Fruit fly (Drosophila melanogaster) whole organism, embryonic: Measurements from ENCODE around the gene Cyp28c1.

Experiments
- CG10147 ChIP-seq: fragments of 200-800 bp; sonication (Bioruptor generic); optimal IDR thresholded peaks from 2 replicates; lab custom pipeline; 2019; ENCODE audit warnings: missing biosample characterization, mild to moderate bottlenecking, missing genetic modification characterization, moderate library complexity
- CG10209 ChIP-seq: fragments of 200-800 bp; sonication (Bioruptor generic); optimal IDR thresholded peaks from 3 replicates; lab custom pipeline; 2017; ENCODE audit warnings: missing biosample characterization, mild to moderate bottlenecking, missing genetic modification characterization, missing genetic modification reagents
- CG10654 ChIP-seq: fragments of 200-800 bp; sonication (Bioruptor generic); optimal IDR thresholded peaks from 2 replicates; lab custom pipeline; 2016; ENCODE audit warnings: missing biosample characterization, missing genetic modification characterization
- CG11085 ChIP-seq: fragments of 200-800 bp; sonication (Bioruptor generic); IDR thresholded peaks from 2 replicates; pipeline ENCODE4 v1.3.6; 2022; ENCODE audit warnings: missing biosample characterization, missing genetic modification characterization
- CG11398 ChIP-seq: fragments of 200-800 bp; sonication (Bioruptor generic); optimal IDR thresholded peaks from 2 replicates; lab custom pipeline; 2016; ENCODE audit warnings: missing biosample characterization, missing genetic modification characterization
- CG12391 ChIP-seq: fragments of 200-800 bp; sonication (Bioruptor generic); optimal IDR thresholded peaks from 3 replicates; lab custom pipeline; 2018; ENCODE audit warnings: missing biosample characterization, mild to moderate bottlenecking, missing genetic modification characterization, moderate library complexity
- CG13287 ChIP-seq: fragments of 200-800 bp; sonication (Bioruptor generic); IDR thresholded peaks from 2 replicates; pipeline ENCODE4 v1.3.6; 2022; ENCODE audit warnings: missing biosample characterization, missing genetic modification characterization; ENCODE audit not compliant: partially characterized antibody
- CG14014 ChIP-seq: fragments of 200-800 bp; sonication (Bioruptor generic); IDR thresholded peaks from 2 replicates; pipeline ENCODE4 v1.3.6; 2022; ENCODE audit warnings: missing biosample characterization, missing genetic modification characterization
- CG14667 ChIP-seq: fragments of 200-800 bp; sonication (Bioruptor generic); IDR thresholded peaks from 2 replicates; pipeline ENCODE4 v1.3.6; 2022; ENCODE audit warnings: missing biosample characterization, missing genetic modification characterization
- CG1529 ChIP-seq: fragments of 200-800 bp; sonication (Bioruptor generic); optimal IDR thresholded peaks from 3 replicates; lab custom pipeline; 2018; ENCODE audit warnings: missing biosample characterization, missing genetic modification characterization
- CG1647 ChIP-seq: fragments of 200-800 bp; sonication (Bioruptor generic); optimal IDR thresholded peaks from 3 replicates; lab custom pipeline; 2016; ENCODE audit warnings: missing biosample characterization, missing genetic modification characterization
- CG16813 ChIP-seq: fragments of 200-800 bp; sonication (Bioruptor generic); IDR thresholded peaks from 3 replicates; pipeline ENCODE4 v1.3.6; 2022; ENCODE audit warnings: missing biosample characterization, missing genetic modification characterization; ENCODE audit not compliant: partially characterized antibody
- CG2129 ChIP-seq: fragments of 200-800 bp; sonication (Bioruptor generic); IDR thresholded peaks from 2 replicates; pipeline ENCODE4 v1.3.6; 2022; ENCODE audit warnings: missing biosample characterization, missing genetic modification characterization; ENCODE audit not compliant: partially characterized antibody
- CG3838 ChIP-seq: fragments of 200-800 bp; sonication (Bioruptor generic); optimal IDR thresholded peaks from 3 replicates; lab custom pipeline; 2016; ENCODE audit warnings: missing biosample characterization, missing genetic modification characterization
- CG4360 ChIP-seq: fragments of 200-800 bp; sonication (Bioruptor generic); IDR thresholded peaks from 2 replicates; pipeline ENCODE4 v1.3.6; 2022; ENCODE audit warnings: missing biosample characterization, missing genetic modification characterization
- CG7556 ChIP-seq: fragments of 200-800 bp; sonication (Bioruptor generic); optimal IDR thresholded peaks from 2 replicates; lab custom pipeline; 2017; ENCODE audit warnings: missing biosample characterization, mild to moderate bottlenecking, missing genetic modification characterization
- CG7963 ChIP-seq: fragments of 200-800 bp; sonication (Bioruptor generic); IDR thresholded peaks from 3 replicates; pipeline ENCODE4 v1.3.6; 2022; ENCODE audit warnings: missing biosample characterization, missing genetic modification characterization; ENCODE audit not compliant: partially characterized antibody
- CG7987 ChIP-seq: fragments of 200-800 bp; sonication (Bioruptor generic); optimal IDR thresholded peaks from 2 replicates; lab custom pipeline; 2018; ENCODE audit warnings: missing biosample characterization, mild to moderate bottlenecking, missing genetic modification characterization, moderate library complexity
- CG8478 ChIP-seq: fragments of >200 bp; optimal IDR thresholded peaks from 2 replicates; lab custom pipeline; 2018
- Camta ChIP-seq: fragments of 200-800 bp; sonication (Bioruptor generic); optimal IDR thresholded peaks from 2 replicates; lab custom pipeline; 2016; ENCODE audit warnings: missing biosample characterization, missing genetic modification characterization
- CoRest ChIP-seq: fragments of 200-800 bp; sonication (Bioruptor generic); optimal IDR thresholded peaks from 3 replicates; lab custom pipeline; 2018; ENCODE audit warnings: missing biosample characterization, mild to moderate bottlenecking, missing genetic modification characterization, moderate library complexity
- Dad ChIP-seq: fragments of 200-800 bp; sonication (Bioruptor generic); optimal IDR thresholded peaks from 3 replicates; lab custom pipeline; 2016; ENCODE audit warnings: missing biosample characterization, missing genetic modification characterization
- Dip3 ChIP-seq: fragments of 200-800 bp; sonication (Bioruptor generic); optimal IDR thresholded peaks from 3 replicates; lab custom pipeline; 2016; ENCODE audit warnings: missing biosample characterization, missing genetic modification characterization
- Dll ChIP-seq: fragments of 200-800 bp; sonication (Bioruptor generic); IDR thresholded peaks from 4 replicates; pipeline ENCODE4 v1.3.6; 2022; ENCODE audit warnings: missing biosample characterization, missing genetic modification characterization; ENCODE audit not compliant: partially characterized antibody
- Hey ChIP-seq: fragments of 200-800 bp; sonication (Bioruptor generic); optimal IDR thresholded peaks from 3 replicates; lab custom pipeline; 2018; ENCODE audit warnings: missing biosample characterization, mild to moderate bottlenecking, missing genetic modification characterization
- Hmr ChIP-seq: fragments of 200-800 bp; sonication (Bioruptor generic); optimal IDR thresholded peaks from 3 replicates; lab custom pipeline; 2017; ENCODE audit warnings: mild to moderate bottlenecking, missing biosample characterization, missing genetic modification reagents, missing genetic modification characterization
- Meics ChIP-seq: fragments of 200-800 bp; sonication (Bioruptor generic); optimal IDR thresholded peaks from 2 replicates; lab custom pipeline; 2017; ENCODE audit warnings: missing biosample characterization, mild to moderate bottlenecking, missing genetic modification characterization
- Nf-YA ChIP-seq: fragments of 200-800 bp; sonication (Bioruptor generic); IDR thresholded peaks from 2 replicates; pipeline ENCODE4 v1.3.6; 2022; ENCODE audit warnings: missing biosample characterization, missing genetic modification characterization
- Pdp1 ChIP-seq, 2 experiments: fragments of 200-800 bp; sonication (Bioruptor generic); optimal IDR thresholded peaks; 3 replicates each; lab custom pipeline; 2016; ENCODE audit warnings: missing biosample characterization in 2 of 2, missing genetic modification characterization in 2 of 2, mild to moderate bottlenecking in 1 of 2, moderate library complexity in 1 of 2
- Tbp ChIP-seq: fragments of >200 bp; optimal IDR thresholded peaks from 2 replicates; lab custom pipeline; 2018; ENCODE audit warnings: missing biosample characterization, missing genetic modification characterization
- bbx ChIP-seq: fragments of 200-800 bp; sonication (Bioruptor generic); IDR thresholded peaks from 2 replicates; pipeline ENCODE4 v1.3.6; 2022; ENCODE audit warnings: missing biosample characterization, missing genetic modification characterization; ENCODE audit not compliant: partially characterized antibody
- bcd ChIP-seq: fragments of 200-800 bp; sonication (Bioruptor generic); optimal IDR thresholded peaks from 2 replicates; lab custom pipeline; 2017; ENCODE audit warnings: missing biosample characterization, mild to moderate bottlenecking, missing genetic modification characterization
- caup ChIP-seq: fragments of 200-800 bp; sonication (Bioruptor generic); optimal IDR thresholded peaks from 3 replicates; lab custom pipeline; 2017; ENCODE audit warnings: missing biosample characterization, mild to moderate bottlenecking, missing genetic modification characterization, moderate library complexity; ENCODE audit not compliant: severe bottlenecking
- dm ChIP-seq: fragments of 200-800 bp; sonication (Bioruptor generic); optimal IDR thresholded peaks from 3 replicates; lab custom pipeline; 2016; ENCODE audit warnings: missing biosample characterization, missing genetic modification characterization
- ftz-f1 ChIP-seq: fragments of 200-800 bp; sonication (Bioruptor generic); optimal IDR thresholded peaks from 2 replicates; lab custom pipeline; 2016; ENCODE audit warnings: missing biosample characterization, missing genetic modification characterization
- grau ChIP-seq: fragments of 200-800 bp; optimal IDR thresholded peaks from 3 replicates; lab custom pipeline; 2019; ENCODE audit warnings: missing biosample characterization, mild to moderate bottlenecking, missing genetic modification characterization, moderate library complexity
- ind ChIP-seq: fragments of 200-800 bp; sonication (Bioruptor generic); optimal IDR thresholded peaks from 3 replicates; lab custom pipeline; 2016; ENCODE audit warnings: missing biosample characterization, missing genetic modification characterization
- jumu ChIP-seq: fragments of 200-800 bp; sonication (Bioruptor generic); optimal IDR thresholded peaks from 3 replicates; lab custom pipeline; 2016; ENCODE audit warnings: missing biosample characterization, missing genetic modification characterization
- knrl ChIP-seq: fragments of 200-800 bp; sonication (Bioruptor generic); IDR thresholded peaks from 3 replicates; pipeline ENCODE4 v1.3.6; 2022; ENCODE audit warnings: missing biosample characterization, missing genetic modification characterization; ENCODE audit not compliant: partially characterized antibody
- peb ChIP-seq: fragments of 200-800 bp; sonication (Bioruptor generic); IDR thresholded peaks from 2 replicates; pipeline ENCODE4 v1.3.6; 2022; ENCODE audit warnings: missing biosample characterization, missing genetic modification characterization
- phol ChIP-seq: fragments of 200-800 bp; sonication (Bioruptor generic); optimal IDR thresholded peaks from 3 replicates; lab custom pipeline; 2018; ENCODE audit warnings: missing biosample characterization, mild to moderate bottlenecking, missing genetic modification characterization, moderate library complexity
- pum ChIP-seq: fragments of 200-800 bp; sonication (Bioruptor generic); optimal IDR thresholded peaks from 2 replicates; lab custom pipeline; 2016; ENCODE audit warnings: missing biosample characterization, missing genetic modification characterization
- seq ChIP-seq: fragments of 200-800 bp; sonication (Bioruptor generic); IDR thresholded peaks from 2 replicates; pipeline ENCODE4 v1.3.6; 2022; ENCODE audit warnings: missing biosample characterization, missing genetic modification characterization
- stwl ChIP-seq: fragments of 200-800 bp; sonication (Bioruptor generic); optimal IDR thresholded peaks from 3 replicates; lab custom pipeline; 2018; ENCODE audit warnings: missing biosample characterization, mild to moderate bottlenecking, missing genetic modification characterization, moderate library complexity
- tx ChIP-seq: fragments of 200-800 bp; sonication (Bioruptor generic); optimal IDR thresholded peaks from 2 replicates; lab custom pipeline; 2016; ENCODE audit warnings: missing biosample characterization, missing genetic modification characterization
- vvl ChIP-seq: fragments of 200-800 bp; sonication (Bioruptor generic); IDR thresholded peaks from 2 replicates; pipeline ENCODE4 v1.3.6; 2022; ENCODE audit warnings: missing biosample characterization, missing genetic modification characterization
- yki ChIP-seq: fragments of >200 bp; optimal IDR thresholded peaks from 3 replicates; lab custom pipeline; 2018
- z ChIP-seq: fragments of 200-800 bp; sonication (Bioruptor generic); IDR thresholded peaks from 3 replicates; pipeline ENCODE4 v1.3.6; 2022; ENCODE audit warnings: missing biosample characterization, missing genetic modification characterization
- zfh1 ChIP-seq: fragments of 200-800 bp; sonication (Bioruptor generic); IDR thresholded peaks from 3 replicates; pipeline ENCODE4 v1.3.6; 2022; ENCODE audit warnings: missing biosample characterization, missing genetic modification characterization

Gene Cyp28c1

dm6 chrX:11792415-11793328, 46.7 kb upstream of the Cyp28c1 start, which contains the start of gene CkIIbeta (continued):
- TF ChIP-seq CG12391 (tag; lab: Kevin White, UChicago) = peak; percentile 31
- TF ChIP-seq Dad = peak; percentile 41
- TF ChIP-seq CG10209 (GFP tag; lab: Kevin White, UChicago) = no peak
- TF ChIP-seq CG3838 = no peak
- no peak for TF ChIP-seq z (GFP tag; lab: Robert Waterston, UW)
- peak; percentile 49 to 54 for TF ChIP-seq Pdp1 (GFP tag; optimal IDR thresholded peaks at IDR 0.05; lab: Kevin White, UChicago)
- no peak for TF ChIP-seq yki (lab: Kevin White, UChicago)
- TF ChIP-seq seq = no peak
- peak; percentile 98 for TF ChIP-seq CG16813
- TF ChIP-seq CG7987 = no peak
- no peak for TF ChIP-seq CG7556 (GFP tag; lab: Kevin White, UChicago)
- TF ChIP-seq CG10654 (GFP tag; lab: Kevin White, UChicago) = no peak
- TF ChIP-seq CG8478 (lab: Kevin White, UChicago) = peak; percentile 92
- TF ChIP-seq caup (GFP tag; lab: Kevin White, UChicago) = no peak
- no peak for TF ChIP-seq CG11085 (GFP tag; lab: Robert Waterston, UW)
- TF ChIP-seq dm (GFP tag; lab: Kevin White, UChicago) = peak; percentile 42
- no peak for TF ChIP-seq ftz-f1 (GFP tag; lab: Kevin White, UChicago)
- peak; percentile 57 for TF ChIP-seq Dip3 (GFP tag; lab: Kevin White, UChicago)
- peak; percentile 97 for TF ChIP-seq bbx (GFP tag; lab: Robert Waterston, UW)
- peak; percentile 13 for TF ChIP-seq Meics (GFP tag; lab: Kevin White, UChicago)
- TF ChIP-seq CG14014 (GFP tag; lab: Robert Waterston, UW) = no peak; the same call in 1 of the 2 replicates
- no peak for TF ChIP-seq Hey
- TF ChIP-seq ind (GFP tag; lab: Kevin White, UChicago) = peak; percentile 45
- peak; percentile 31 for TF ChIP-seq tx (GFP tag; lab: Kevin White, UChicago)
- no peak for TF ChIP-seq Nf-YA
- peak; percentile 91 for TF ChIP-seq CG2129
- peak; percentile 59 for TF ChIP-seq zfh1 (GFP tag; lab: Robert Waterston, UW)
- TF ChIP-seq grau (tag; lab: Kevin White, UChicago) = peak; percentile 41
- no peak for TF ChIP-seq CG10147 (GFP tag; lab: Kevin White, UChicago)
- TF ChIP-seq Dll (GFP tag; lab: Robert Waterston, UW) = peak; percentile 93
- peak; percentile 97 for TF ChIP-seq knrl (GFP tag; lab: Robert Waterston, UW)
- TF ChIP-seq jumu (GFP tag; lab: Kevin White, UChicago) = peak; percentile 39
- no peak for TF ChIP-seq CG11398 (GFP tag; lab: Kevin White, UChicago)
- peak; percentile 88 for TF ChIP-seq stwl (tag; lab: Kevin White, UChicago)
- TF ChIP-seq phol (tag; lab: Kevin White, UChicago) = peak; percentile 57
- no peak for TF ChIP-seq peb
- TF ChIP-seq CG14667 = no peak
- peak; percentile 52 for TF ChIP-seq Camta (GFP tag; lab: Kevin White, UChicago)
- TF ChIP-seq Tbp (GFP tag; lab: Kevin White, UChicago) = no peak
- TF ChIP-seq vvl = peak; percentile 72
- TF ChIP-seq Hmr (GFP tag; lab: Kevin White, UChicago) = peak; percentile 58
- peak; percentile 57 for TF ChIP-seq pum (GFP tag; lab: Kevin White, UChicago)
- no peak for TF ChIP-seq CG1647
- no peak for TF ChIP-seq CG4360 (GFP tag; lab: Robert Waterston, UW)
- TF ChIP-seq CG1529 (GFP tag; lab: Kevin White, UChicago) = no peak
- peak; percentile 35 for TF ChIP-seq CoRest (tag; lab: Kevin White, UChicago)
- peak; percentile 94 for TF ChIP-seq CG7963 (GFP tag; lab: Robert Waterston, UW)
- peak; percentile 92 for TF ChIP-seq CG13287 (GFP tag; lab: Robert Waterston, UW)
- peak; percentile 41 for TF ChIP-seq bcd (GFP tag; lab: Kevin White, UChicago)
